Worm (Caenorhabditis elegans) whole organism, young adult: ENCODE results near the gene asb-2.

Experiments used
- C17E4.6 ChIP-seq: fragments of 200-800 bp; sonication (Bioruptor generic); IDR thresholded peaks from 2 replicates; pipeline ENCODE4 v1.3.6; 2022; ENCODE audit warnings: missing genetic modification reagents, missing genetic modification characterization, missing compliant biosample characterization
- cebp-1 ChIP-seq, 2 experiments: fragments of 200-800 bp in 1 of 2; sonication (Bioruptor generic) in 1 of 2; sonication (generic microtip) in 1 of 2; IDR thresholded peaks in 1 of 2; optimal IDR thresholded peaks in 1 of 2; 2 replicates each; pipeline versions ENCODE4 v1.3.6 to Lab custom; 2017 to 2022; ENCODE audit warnings: missing compliant biosample characterization in 2 of 2, missing genetic modification characterization in 2 of 2, mild to moderate bottlenecking in 1 of 2, missing genetic modification reagents in 1 of 2, moderate library complexity in 1 of 2
- ceh-27 ChIP-seq: fragments of 200-800 bp; sonication (Bioruptor generic); optimal IDR thresholded peaks from 2 replicates; lab custom pipeline; 2018; ENCODE audit warnings: mild to moderate bottlenecking, missing genetic modification characterization, moderate library complexity, missing compliant biosample characterization
- egrh-3 ChIP-seq: fragments of 200-800 bp; sonication (Bioruptor generic); IDR thresholded peaks from 2 replicates; pipeline ENCODE4 v1.3.6; 2022; ENCODE audit warnings: missing genetic modification reagents, missing genetic modification characterization, missing compliant biosample characterization
- gei-17 ChIP-seq: fragments of 200-800 bp; sonication (Bioruptor generic); optimal IDR thresholded peaks from 2 replicates; lab custom pipeline; 2018; ENCODE audit warnings: mild to moderate bottlenecking, missing genetic modification characterization, missing compliant biosample characterization
- hmg-20 ChIP-seq: fragments of 200-800 bp; sonication (Bioruptor generic); IDR thresholded peaks from 2 replicates; pipeline ENCODE4 v1.3.6; 2022; ENCODE audit warnings: missing genetic modification reagents, missing genetic modification characterization, missing compliant biosample characterization
- let-607 ChIP-seq, 2 experiments: fragments of 200-800 bp in 1 of 2; sonication (Bioruptor generic) in 1 of 2; sonication (generic microtip) in 1 of 2; optimal IDR thresholded peaks; 2 replicates each; lab custom pipeline; 2016 to 2018; ENCODE audit warnings: mild to moderate bottlenecking in 2 of 2, missing compliant biosample characterization in 2 of 2, missing genetic modification characterization in 2 of 2, moderate library complexity in 2 of 2, missing genotype in 1 of 2
- lin-26 ChIP-seq: fragments of 200-800 bp; sonication (Bioruptor generic); IDR thresholded peaks from 2 replicates; pipeline ENCODE4 v1.3.6; 2022; ENCODE audit warnings: missing genetic modification reagents, missing genetic modification characterization, missing compliant biosample characterization
- lin-35 ChIP-seq, 3 experiments: fragments of 150-350 bp in 2 of 3; sonication (generic microtip) in 1 of 3; optimal IDR thresholded peaks; 2 replicates each; lab custom pipeline; 2014 to 2018; ENCODE audit warnings: missing biosample characterization in 3 of 3, missing genetic modification characterization in 3 of 3, missing genetic modification reagents in 3 of 3
- lsy-27 ChIP-seq: sonication (generic microtip); optimal IDR thresholded peaks from 2 replicates; lab custom pipeline; 2017; ENCODE audit warnings: missing genetic modification characterization, mild to moderate bottlenecking, missing compliant biosample characterization, antibody characterized with exemption, missing genotype, borderline replicate concordance; ENCODE audit not compliant: insufficient read depth
- mcd-1 ChIP-seq: fragments of 200-800 bp; sonication (Bioruptor generic); IDR thresholded peaks from 2 replicates; pipeline ENCODE4 v1.3.6; 2022; ENCODE audit warnings: missing genetic modification reagents, missing genetic modification characterization, missing compliant biosample characterization
- pha-4 ChIP-seq: fragments of 150-350 bp; sonication (generic microtip); optimal IDR thresholded peaks from 2 replicates; lab custom pipeline; 2014; ENCODE audit warnings: missing biosample characterization, missing genetic modification reagents, missing genetic modification characterization
- repo-1 ChIP-seq: sonication (generic microtip); optimal IDR thresholded peaks from 2 replicates; lab custom pipeline; 2017; ENCODE audit warnings: mild to moderate bottlenecking, missing genetic modification characterization, missing compliant biosample characterization
- zfh-2 ChIP-seq: fragments of 200-800 bp; sonication (Bioruptor generic); conservative IDR thresholded peaks from 2 replicates; pipeline ENCODE4 v1.3.6; 2022; ENCODE audit warnings: missing genetic modification reagents, missing genetic modification characterization, missing compliant biosample characterization

The asb-2 gene

ce11 chrX:4508209-4508608 is 38.6 kb downstream of the asb-2 start, which contains the start of gene rhi-1:
Gene rhi-1, plus strand, starts transcription at chrX:4508509.
- TF ChIP-seq cebp-1 (GFP tag; IDR thresholded peaks at IDR 0.05; lab: Robert Waterston, UW) = no peak
- TF ChIP-seq cebp-1 (tag; optimal IDR thresholded peaks at IDR 0.05; lab: Kevin White, UChicago) = peak; percentile 61
- TF ChIP-seq let-607 (tag; optimal IDR thresholded peaks at IDR 0.05; lab: Kevin White, UChicago) = no peak
- TF ChIP-seq hmg-20 (GFP tag; lab: Robert Waterston, UW) = no peak
- TF ChIP-seq pha-4 (tag; lab: Kevin White, UChicago) = no peak

ce11 chrX:4513657-4514143 is 44.1 kb downstream of the asb-2 start, which contains the start of gene spr-3:
Gene spr-3, plus strand, starts transcription at chrX:4514093.
- TF ChIP-seq cebp-1 (GFP tag; IDR thresholded peaks at IDR 0.05; lab: Robert Waterston, UW) (no peak), cebp-1 (tag; optimal IDR thresholded peaks at IDR 0.05; lab: Kevin White, UChicago) (peak; percentile 20), mcd-1 (GFP tag; lab: Robert Waterston, UW) (0 out of 2 replicates have a peak, but pooled peaks have one; percentile 16), egrh-3 (GFP tag; lab: Robert Waterston, UW) (peak; percentile 52; the same call in 1 of the 2 replicates), zfh-2 (peak; percentile 71), C17E4.6 (GFP tag; lab: Robert Waterston, UW) (no peak), lsy-27 (no peak)

- TF ChIP-seq repo-1 (tag; lab: Kevin White, UChicago) (no peak), lin-35 (GFP tag; optimal IDR thresholded peaks at IDR 0.05; lab: Kevin White, UChicago) (peak in 1 of 3 experiments; percentile 13)
These were observed 47.2 kb downstream of the asb-2 start for ce11 chrX:4516758-4517157.

ce11 chrX:4519968-4520367 is 50.4 kb downstream of the asb-2 start:
- TF ChIP-seq lin-26 = 0 out of 2 replicates have a peak, but pooled peaks have one; percentile 8
- TF ChIP-seq cebp-1 (GFP tag; IDR thresholded peaks at IDR 0.05; lab: Robert Waterston, UW) = 0 out of 2 replicates have a peak, but pooled peaks have one; percentile 18
- TF ChIP-seq cebp-1 (tag; optimal IDR thresholded peaks at IDR 0.05; lab: Kevin White, UChicago) = peak; percentile 12
- no peak for TF ChIP-seq gei-17
- TF ChIP-seq ceh-27 (GFP tag; lab: Kevin White, UChicago) = peak; percentile 1
